Worm (Caenorhabditis elegans) whole organism, L2 larva: ENCODE results near the gene srd-27.
"Not testable (repeated sequence)": the region's sequence is repeated elsewhere in the genome, so short reads cannot be mapped to it uniquely, and the experiment has no call there.

Experiments used
- F13H6.1 ChIP-seq: sonication (generic microtip); optimal IDR thresholded peaks from 2 replicates; lab custom pipeline; 2016; ENCODE audit warnings: missing genetic modification characterization, missing compliant biosample characterization
- R02D3.7 ChIP-seq: fragments of 150-350 bp; optimal IDR thresholded peaks from 2 replicates; lab custom pipeline; 2014; ENCODE audit warnings: missing biosample characterization, missing genetic modification characterization
- alr-1 ChIP-seq: fragments of 150-350 bp; optimal IDR thresholded peaks from 2 replicates; lab custom pipeline; 2014; ENCODE audit warnings: missing biosample characterization, missing genetic modification characterization
- ama-1 ChIP-seq: fragments of 150-350 bp; optimal IDR thresholded peaks from 2 replicates; lab custom pipeline; 2018; ENCODE audit warnings: inconsistent platforms
- blmp-1 ChIP-seq: sonication (generic microtip); optimal IDR thresholded peaks from 2 replicates; lab custom pipeline; 2017; ENCODE audit warnings: missing genetic modification characterization, mild to moderate bottlenecking, missing compliant biosample characterization, antibody characterized with exemption, moderate library complexity; ENCODE audit not compliant: insufficient read depth
- ceh-16 ChIP-seq: fragments of 150-350 bp; optimal IDR thresholded peaks from 2 replicates; lab custom pipeline; 2014; ENCODE audit warnings: missing biosample characterization, missing genetic modification characterization
- ceh-82 ChIP-seq: fragments of 150-350 bp; optimal IDR thresholded peaks from 2 replicates; lab custom pipeline; 2014; ENCODE audit warnings: missing biosample characterization, missing genetic modification characterization
- crh-2 ChIP-seq: sonication (generic microtip); optimal IDR thresholded peaks from 2 replicates; lab custom pipeline; 2017; ENCODE audit warnings: missing biosample characterization, missing genetic modification characterization
- dmd-4 ChIP-seq: sonication (generic microtip); optimal IDR thresholded peaks from 2 replicates; lab custom pipeline; 2017; ENCODE audit warnings: missing biosample characterization, missing genetic modification characterization
- egl-27 ChIP-seq: sonication (generic microtip); optimal IDR thresholded peaks from 3 replicates; lab custom pipeline; 2017; ENCODE audit warnings: missing biosample characterization, missing genetic modification reagents, missing genetic modification characterization
- elt-1 ChIP-seq: fragments of 150-350 bp; optimal IDR thresholded peaks from 2 replicates; lab custom pipeline; 2014; ENCODE audit warnings: missing biosample characterization, missing genetic modification characterization
- elt-3 ChIP-seq: sonication (generic microtip); optimal IDR thresholded peaks from 2 replicates; lab custom pipeline; 2017; ENCODE audit warnings: missing biosample characterization, missing genetic modification characterization
- fos-1 ChIP-seq: fragments of 150-350 bp; optimal IDR thresholded peaks from 2 replicates; lab custom pipeline; 2014; ENCODE audit warnings: missing biosample characterization, missing genetic modification characterization
- gmeb-1 ChIP-seq: fragments of 150-350 bp; optimal IDR thresholded peaks from 2 replicates; lab custom pipeline; 2014; ENCODE audit warnings: missing biosample characterization, missing genetic modification characterization
- lin-11 ChIP-seq: fragments of 150-350 bp; sonication (generic microtip); optimal IDR thresholded peaks from 2 replicates; lab custom pipeline; 2014; ENCODE audit warnings: missing biosample characterization, missing genetic modification characterization, inconsistent platforms, mixed read lengths
- lin-13 ChIP-seq: fragments of 150-350 bp; optimal IDR thresholded peaks from 2 replicates; lab custom pipeline; 2014; ENCODE audit warnings: missing biosample characterization, missing genetic modification reagents, missing genetic modification characterization
- mab-5 ChIP-seq: fragments of 150-350 bp; optimal IDR thresholded peaks from 2 replicates; lab custom pipeline; 2014; ENCODE audit warnings: missing biosample characterization, missing genetic modification characterization
- mbf-1 ChIP-seq: sonication (generic microtip); optimal IDR thresholded peaks from 2 replicates; lab custom pipeline; 2017; ENCODE audit warnings: missing biosample characterization, missing genetic modification characterization
- mdl-1 ChIP-seq, 2 experiments: fragments of 150-350 bp in 1 of 2; sonication (generic microtip) in 1 of 2; optimal IDR thresholded peaks; 2 replicates each; lab custom pipeline; 2017; ENCODE audit warnings: missing biosample characterization in 2 of 2, missing genetic modification characterization in 2 of 2
- nhr-10 ChIP-seq: sonication (generic microtip); optimal IDR thresholded peaks from 2 replicates; lab custom pipeline; 2017; ENCODE audit warnings: missing biosample characterization, missing genetic modification characterization
- nhr-11 ChIP-seq: fragments of 150-350 bp; optimal IDR thresholded peaks from 2 replicates; lab custom pipeline; 2014; ENCODE audit warnings: missing biosample characterization, missing genetic modification characterization
- nhr-21 ChIP-seq: fragments of 150-350 bp; optimal IDR thresholded peaks from 2 replicates; lab custom pipeline; 2014; ENCODE audit warnings: missing biosample characterization, missing genetic modification characterization
- nhr-237 ChIP-seq: fragments of 150-350 bp; optimal IDR thresholded peaks from 2 replicates; lab custom pipeline; 2014; ENCODE audit warnings: missing biosample characterization, missing genetic modification characterization
- nhr-25 ChIP-seq: fragments of 150-350 bp; sonication (generic microtip); optimal IDR thresholded peaks from 3 replicates; lab custom pipeline; 2014; ENCODE audit warnings: missing biosample characterization, missing genetic modification characterization
- peb-1 ChIP-seq: fragments of 150-350 bp; optimal IDR thresholded peaks from 2 replicates; lab custom pipeline; 2014; ENCODE audit warnings: missing biosample characterization, missing genetic modification characterization
- sem-4 ChIP-seq: fragments of 150-350 bp; optimal IDR thresholded peaks from 2 replicates; lab custom pipeline; 2014; ENCODE audit warnings: missing biosample characterization, missing genetic modification reagents, missing genetic modification characterization
- skn-1 ChIP-seq: sonication (generic microtip); optimal IDR thresholded peaks from 2 replicates; lab custom pipeline; 2017; ENCODE audit warnings: missing biosample characterization, missing genetic modification characterization
- sma-9 ChIP-seq, 2 experiments: fragments of 150-350 bp in 1 of 2; sonication (generic microtip) in 1 of 2; optimal IDR thresholded peaks; 2 replicates each; lab custom pipeline; 2014 to 2016; ENCODE audit warnings: missing genetic modification characterization in 2 of 2, mild to moderate bottlenecking in 1 of 2, missing biosample characterization in 1 of 2, missing compliant biosample characterization in 1 of 2, missing genetic modification reagents in 1 of 2, moderate library complexity in 1 of 2
- snpc-4 ChIP-seq: fragments of 150-350 bp; optimal IDR thresholded peaks from 2 replicates; lab custom pipeline; 2014; ENCODE audit warnings: missing biosample characterization, missing genetic modification characterization
- unc-39 ChIP-seq: fragments of 150-350 bp; optimal IDR thresholded peaks from 2 replicates; lab custom pipeline; 2014; ENCODE audit warnings: missing biosample characterization, missing genetic modification characterization
- unc-55 ChIP-seq: fragments of 150-350 bp; sonication (generic microtip); optimal IDR thresholded peaks from 3 replicates; lab custom pipeline; 2014; ENCODE audit warnings: missing biosample characterization, missing genetic modification reagents, missing genetic modification characterization
- unc-62 ChIP-seq: fragments of 150-350 bp; optimal IDR thresholded peaks from 2 replicates; lab custom pipeline; 2014; ENCODE audit warnings: missing biosample characterization, missing genetic modification reagents, missing genetic modification characterization
- zag-1 ChIP-seq: fragments of 150-350 bp; optimal IDR thresholded peaks from 2 replicates; lab custom pipeline; 2014; ENCODE audit warnings: missing biosample characterization, missing genetic modification characterization
- ztf-1 ChIP-seq: fragments of 200-800 bp; sonication (Bioruptor generic); conservative IDR thresholded peaks from 2 replicates; pipeline ENCODE4 v1.3.6; 2022; ENCODE audit warnings: missing genetic modification characterization, missing compliant biosample characterization
- ztf-11 ChIP-seq: sonication (generic microtip); optimal IDR thresholded peaks from 2 replicates; lab custom pipeline; 2017; ENCODE audit warnings: missing biosample characterization, missing genetic modification characterization
- ztf-4 ChIP-seq: fragments of 150-350 bp; optimal IDR thresholded peaks from 2 replicates; lab custom pipeline; 2014; ENCODE audit warnings: missing biosample characterization, missing genetic modification characterization

Gene srd-27

ce11 chrV:15798108-15798507 is 5.1 kb upstream of the srd-27 start, which contains the start of gene T26E4.10:
TSS of gene T26E4.10 (minus strand) at chrV:15798208.
- TF ChIP-seq sem-4 (no peak), lin-11 (tag; lab: Kevin White, UChicago) (no peak), dmd-4 (tag; lab: Kevin White, UChicago) (no peak), lin-13 (GFP tag; lab: Kevin White, UChicago) (no peak), sma-9 (GFP tag; optimal IDR thresholded peaks at IDR 0.05; lab: Kevin White, UChicago) (no peak), sma-9 (tag; optimal IDR thresholded peaks at IDR 0.05; lab: Kevin White, UChicago) (no peak), peb-1 (tag; lab: Kevin White, UChicago) (no peak), skn-1 (tag; lab: Kevin White, UChicago) (no peak), nhr-237 (tag; lab: Kevin White, UChicago) (no peak), nhr-25 (tag; lab: Kevin White, UChicago) (no peak), nhr-10 (tag; lab: Kevin White, UChicago) (no peak), mbf-1 (no peak), ceh-16 (no peak), ceh-82 (no peak), mab-5 (tag; lab: Kevin White, UChicago) (no peak), blmp-1 (tag; lab: Kevin White, UChicago) (no peak), gmeb-1 (tag; lab: Kevin White, UChicago) (no peak)

- TF ChIP-seq mdl-1 (tag; optimal IDR thresholded peaks at IDR 0.05; lab: Kevin White, UChicago); R02D3.7 (tag; lab: Kevin White, UChicago); ceh-16: not testable (repeated sequence)
Measured at ce11 chrV:15802623-15803022, 556 bp upstream of the srd-27 start, which contains the start of gene T26E4.9. TSS of gene T26E4.9 (minus strand) at chrV:15802723.

ce11 chrV:15803748-15804147 is 569 bp downstream of the srd-27 start, which contains the start of gene T26E4.18:
TSS of gene T26E4.18 (minus strand) at chrV:15803848.
- TF ChIP-seq mdl-1 (tag; optimal IDR thresholded peaks at IDR 0.05; lab: Kevin White, UChicago); ztf-11 (tag; lab: Kevin White, UChicago); elt-1 (tag; lab: Kevin White, UChicago): not testable (repeated sequence)

- not testable (repeated sequence) for TF ChIP-seq unc-62; gmeb-1 (tag; lab: Kevin White, UChicago); snpc-4 (tag; lab: Kevin White, UChicago)
Measured at ce11 chrV:15807420-15807819, 4.2 kb downstream of the srd-27 start, which contains the start of gene srsx-38. TSS of gene srsx-38 (minus strand) at chrV:15807520.

- TF ChIP-seq ztf-1 (GFP tag; lab: Robert Waterston, UW) (no peak), sem-4 (no peak), gmeb-1 (tag; lab: Kevin White, UChicago) (no peak), elt-3 (no peak), zag-1 (no peak), unc-39 (tag; lab: Kevin White, UChicago) (no peak), peb-1 (tag; lab: Kevin White, UChicago) (no peak), mdl-1 (tag; optimal IDR thresholded peaks at IDR 0.05; lab: Kevin White, UChicago) (no peak), skn-1 (tag; lab: Kevin White, UChicago) (no peak), ama-1 (lab: Kevin White, UChicago) (no peak), nhr-11 (no peak)
Measured at ce11 chrV:15809543-15809942, 6.4 kb downstream of the srd-27 start, which contains the start of gene srsx-36. TSS of gene srsx-36 (minus strand) at chrV:15809643.

- TF ChIP-seq elt-3 (no peak), egl-27 (tag; lab: Kevin White, UChicago) (no peak), ama-1 (lab: Kevin White, UChicago) (no peak), sma-9 (GFP tag; optimal IDR thresholded peaks at IDR 0.05; lab: Kevin White, UChicago) (no peak), sma-9 (tag; optimal IDR thresholded peaks at IDR 0.05; lab: Kevin White, UChicago) (no peak), nhr-11 (no peak), mab-5 (tag; lab: Kevin White, UChicago) (no peak), lin-11 (tag; lab: Kevin White, UChicago) (no peak), skn-1 (tag; lab: Kevin White, UChicago) (no peak), alr-1 (no peak), fos-1 (tag; lab: Kevin White, UChicago) (no peak), ceh-82 (no peak), ztf-4 (tag; lab: Kevin White, UChicago) (no peak), unc-55 (GFP tag; lab: Kevin White, UChicago) (no peak), blmp-1 (tag; lab: Kevin White, UChicago) (no peak), lin-13 (GFP tag; lab: Kevin White, UChicago) (no peak), crh-2 (tag; lab: Kevin White, UChicago) (no peak), nhr-21 (no peak), nhr-10 (tag; lab: Kevin White, UChicago) (no peak), F13H6.1 (tag; lab: Kevin White, UChicago) (no peak)
Measured at ce11 chrV:15810446-15810845, 7.3 kb downstream of the srd-27 start, which contains the start of gene F54B8.1. TSS of gene F54B8.1 (plus strand) at chrV:15810746.
